Fruit fly (Drosophila melanogaster) whole organism, embryonic: ENCODE measurements around the gene mRpL27.

Experiments
- Adf1 ChIP-seq: fragments of 200-800 bp; sonication (Bioruptor generic); IDR thresholded peaks from 2 replicates; pipeline ENCODE4 v1.3.6; 2022; ENCODE audit warnings: missing biosample characterization, missing genetic modification characterization
- CG11398 ChIP-seq: fragments of 200-800 bp; sonication (Bioruptor generic); optimal IDR thresholded peaks from 2 replicates; lab custom pipeline; 2016; ENCODE audit warnings: missing biosample characterization, missing genetic modification characterization
- CG12236 ChIP-seq: fragments of 200-800 bp; sonication (Bioruptor generic); optimal IDR thresholded peaks from 2 replicates; lab custom pipeline; 2016; ENCODE audit warnings: missing biosample characterization, missing genetic modification characterization
- CG12299 ChIP-seq: fragments of 200-800 bp; sonication (Bioruptor generic); optimal IDR thresholded peaks from 2 replicates; lab custom pipeline; 2018; ENCODE audit warnings: missing biosample characterization, mild to moderate bottlenecking, missing genetic modification characterization
- CG14441 ChIP-seq: fragments of 200-800 bp; sonication (Bioruptor generic); IDR thresholded peaks from 2 replicates; pipeline ENCODE4 v1.3.6; 2022; ENCODE audit warnings: missing biosample characterization, missing genetic modification characterization
- CG17359 ChIP-seq: fragments of 200-800 bp; sonication (Bioruptor generic); optimal IDR thresholded peaks from 3 replicates; lab custom pipeline; 2018; ENCODE audit warnings: missing biosample characterization, mild to moderate bottlenecking, missing genetic modification characterization, moderate library complexity
- CG17829 ChIP-seq: fragments of 200-800 bp; optimal IDR thresholded peaks from 2 replicates; lab custom pipeline; 2019; ENCODE audit warnings: missing biosample characterization, mild to moderate bottlenecking, missing genetic modification characterization, moderate library complexity
- CG2129 ChIP-seq: fragments of 200-800 bp; sonication (Bioruptor generic); IDR thresholded peaks from 2 replicates; pipeline ENCODE4 v1.3.6; 2022; ENCODE audit warnings: missing biosample characterization, missing genetic modification characterization; ENCODE audit not compliant: partially characterized antibody
- CG31388 ChIP-seq: fragments of 200-800 bp; sonication (Bioruptor generic); optimal IDR thresholded peaks from 2 replicates; lab custom pipeline; 2016; ENCODE audit warnings: missing biosample characterization, missing genetic modification characterization
- CG33213 ChIP-seq: fragments of 200-800 bp; sonication (Bioruptor generic); optimal IDR thresholded peaks from 3 replicates; lab custom pipeline; 2016; ENCODE audit warnings: missing biosample characterization, missing genetic modification characterization
- CG34422 ChIP-seq: fragments of 200-800 bp; sonication (Bioruptor generic); IDR thresholded peaks from 3 replicates; pipeline ENCODE4 v1.3.6; 2022; ENCODE audit warnings: missing biosample characterization, missing genetic modification characterization
- CG43689 ChIP-seq: fragments of 200-800 bp; sonication (Bioruptor generic); IDR thresholded peaks from 2 replicates; pipeline ENCODE4 v1.3.6; 2022; ENCODE audit warnings: missing biosample characterization, missing genetic modification characterization
- CG8281 ChIP-seq: fragments of 200-800 bp; sonication (Bioruptor generic); optimal IDR thresholded peaks from 2 replicates; lab custom pipeline; 2018; ENCODE audit warnings: missing biosample characterization, mild to moderate bottlenecking, missing genetic modification characterization, moderate library complexity
- CG8290 ChIP-seq, 3 experiments: fragments of 200-800 bp; sonication (Bioruptor generic); optimal IDR thresholded peaks; 2 replicates each; lab custom pipeline; 2016 to 2019; ENCODE audit warnings: missing biosample characterization in 3 of 3, missing genetic modification characterization in 3 of 3, mild to moderate bottlenecking in 2 of 3, moderate library complexity in 1 of 3
- CG9215 ChIP-seq: fragments of 200-800 bp; sonication (Bioruptor generic); IDR thresholded peaks from 2 replicates; pipeline ENCODE4 v1.3.6; 2022; ENCODE audit warnings: missing biosample characterization, missing genetic modification characterization
- CkIIα-i1 ChIP-seq: fragments of 200-800 bp; sonication (Bioruptor generic); IDR thresholded peaks from 2 replicates; pipeline ENCODE4 v1.3.6; 2022; ENCODE audit warnings: missing biosample characterization, missing genetic modification characterization
- D19A ChIP-seq: fragments of 200-800 bp; optimal IDR thresholded peaks from 3 replicates; lab custom pipeline; 2019; ENCODE audit warnings: missing biosample characterization, mild to moderate bottlenecking, missing genetic modification characterization, moderate library complexity
- Dip3 ChIP-seq: fragments of 200-800 bp; sonication (Bioruptor generic); optimal IDR thresholded peaks from 3 replicates; lab custom pipeline; 2016; ENCODE audit warnings: missing biosample characterization, missing genetic modification characterization
- Fer3 ChIP-seq: fragments of 200-800 bp; sonication (Bioruptor generic); optimal IDR thresholded peaks from 2 replicates; lab custom pipeline; 2018; ENCODE audit warnings: missing biosample characterization, mild to moderate bottlenecking, missing genetic modification characterization, moderate library complexity
- HLH3B ChIP-seq: fragments of 200-800 bp; sonication (Bioruptor generic); IDR thresholded peaks from 2 replicates; pipeline ENCODE4 v1.3.6; 2022; ENCODE audit warnings: missing biosample characterization, missing genetic modification characterization
- Lpt ChIP-seq: fragments of >200 bp; optimal IDR thresholded peaks from 2 replicates; lab custom pipeline; 2018; ENCODE audit warnings: missing biosample characterization, missing genetic modification characterization
- PHDP ChIP-seq: fragments of 200-800 bp; sonication (Bioruptor generic); optimal IDR thresholded peaks from 3 replicates; lab custom pipeline; 2018; ENCODE audit warnings: missing biosample characterization, mild to moderate bottlenecking, missing genetic modification characterization, moderate library complexity
- Sox102F ChIP-seq: fragments of 200-800 bp; sonication (Bioruptor generic); optimal IDR thresholded peaks from 2 replicates; lab custom pipeline; 2018; ENCODE audit warnings: missing biosample characterization, mild to moderate bottlenecking, missing genetic modification characterization, moderate library complexity
- Taf1 ChIP-seq: fragments of 200-800 bp; sonication (Bioruptor generic); IDR thresholded peaks from 2 replicates; pipeline ENCODE4 v1.3.6; 2022; ENCODE audit warnings: missing biosample characterization, missing genetic modification characterization
- Xrp1 ChIP-seq: fragments of 200-800 bp; sonication (Bioruptor generic); IDR thresholded peaks from 2 replicates; pipeline ENCODE4 v1.3.6; 2022; ENCODE audit warnings: missing biosample characterization, missing genetic modification characterization
- amos ChIP-seq: fragments of 200-800 bp; sonication (Bioruptor generic); IDR thresholded peaks from 2 replicates; pipeline ENCODE4 v1.3.6; 2022; ENCODE audit warnings: missing biosample characterization, missing genetic modification characterization; ENCODE audit not compliant: partially characterized antibody
- ara ChIP-seq: fragments of 200-800 bp; sonication (Bioruptor generic); IDR thresholded peaks from 2 replicates; pipeline ENCODE4 v1.3.6; 2022; ENCODE audit warnings: missing biosample characterization, missing genetic modification characterization
- bbx ChIP-seq: fragments of 200-800 bp; sonication (Bioruptor generic); IDR thresholded peaks from 2 replicates; pipeline ENCODE4 v1.3.6; 2022; ENCODE audit warnings: missing biosample characterization, missing genetic modification characterization; ENCODE audit not compliant: partially characterized antibody
- crol ChIP-seq: fragments of 200-800 bp; sonication (Bioruptor generic); IDR thresholded peaks from 2 replicates; pipeline ENCODE4 v1.3.6; 2022; ENCODE audit warnings: missing biosample characterization, missing genetic modification characterization
- dan ChIP-seq: fragments of 200-800 bp; sonication (Bioruptor generic); IDR thresholded peaks from 2 replicates; pipeline ENCODE4 v1.3.6; 2022; ENCODE audit warnings: missing biosample characterization, missing genetic modification characterization
- disco-r ChIP-seq: fragments of 200-800 bp; sonication (Bioruptor generic); optimal IDR thresholded peaks from 2 replicates; lab custom pipeline; 2016; ENCODE audit warnings: missing biosample characterization, missing genetic modification characterization
- dysf ChIP-seq: fragments of 200-800 bp; sonication (Bioruptor generic); IDR thresholded peaks from 3 replicates; pipeline ENCODE4 v1.3.6; 2022; ENCODE audit warnings: missing biosample characterization, missing genetic modification characterization
- gsb ChIP-seq: fragments of 200-800 bp; sonication (Bioruptor generic); IDR thresholded peaks from 2 replicates; pipeline ENCODE4 v1.3.6; 2022; ENCODE audit warnings: missing biosample characterization, missing genetic modification characterization
- hth ChIP-seq: fragments of >200 bp; optimal IDR thresholded peaks from 2 replicates; lab custom pipeline; 2017; ENCODE audit warnings: inconsistent platforms
- kah ChIP-seq: fragments of 200-800 bp; sonication (Bioruptor generic); optimal IDR thresholded peaks from 2 replicates; lab custom pipeline; 2018; ENCODE audit warnings: missing biosample characterization, mild to moderate bottlenecking, missing genetic modification characterization
- klu ChIP-seq: fragments of 200-800 bp; sonication (Bioruptor generic); IDR thresholded peaks from 2 replicates; pipeline ENCODE4 v1.3.6; 2022; ENCODE audit warnings: missing biosample characterization, missing genetic modification characterization
- kni ChIP-seq: fragments of 200-800 bp; sonication (Bioruptor generic); optimal IDR thresholded peaks from 3 replicates; lab custom pipeline; 2017; ENCODE audit warnings: mild to moderate bottlenecking, missing biosample characterization, missing genetic modification reagents, missing genetic modification characterization
- mirr ChIP-seq: fragments of 200-800 bp; sonication (Bioruptor generic); optimal IDR thresholded peaks from 3 replicates; lab custom pipeline; 2018; ENCODE audit warnings: missing biosample characterization, mild to moderate bottlenecking, missing genetic modification characterization
- pan ChIP-seq, 4 experiments: fragments of >200 bp in 3 of 4; fragments of 200-800 bp in 1 of 4; sonication (Bioruptor generic) in 1 of 4; optimal IDR thresholded peaks in 3 of 4; IDR thresholded peaks in 1 of 4; 2 replicates each; pipeline versions ENCODE4 v1.3.6 to Lab custom; 2017 to 2022; ENCODE audit warnings: missing biosample characterization in 2 of 4, missing genetic modification characterization in 2 of 4, mixed read lengths in 1 of 4
- psq ChIP-seq: fragments of 200-800 bp; sonication (Bioruptor generic); optimal IDR thresholded peaks from 2 replicates; lab custom pipeline; 2017; ENCODE audit warnings: missing biosample characterization, missing genetic modification characterization
- ro ChIP-seq: fragments of 200-800 bp; sonication (Bioruptor generic); IDR thresholded peaks from 2 replicates; pipeline ENCODE4 v1.3.6; 2022; ENCODE audit warnings: missing biosample characterization, missing genetic modification characterization
- schlank ChIP-seq: fragments of 200-800 bp; sonication (Bioruptor generic); optimal IDR thresholded peaks from 2 replicates; lab custom pipeline; 2018; ENCODE audit warnings: missing biosample characterization, mild to moderate bottlenecking, missing genetic modification characterization
- sim ChIP-seq: fragments of 200-800 bp; sonication (Bioruptor generic); IDR thresholded peaks from 2 replicates; pipeline ENCODE4 v1.3.6; 2022; ENCODE audit warnings: missing biosample characterization, missing genetic modification characterization
- sima ChIP-seq: fragments of 200-800 bp; sonication (Bioruptor generic); optimal IDR thresholded peaks from 2 replicates; lab custom pipeline; 2016; ENCODE audit warnings: missing biosample characterization, missing genetic modification characterization
- sug ChIP-seq: fragments of 200-800 bp; optimal IDR thresholded peaks from 2 replicates; lab custom pipeline; 2019; ENCODE audit warnings: missing biosample characterization, mild to moderate bottlenecking, missing genetic modification characterization, moderate library complexity
- tin ChIP-seq: fragments of 200-800 bp; sonication (Bioruptor generic); optimal IDR thresholded peaks from 3 replicates; lab custom pipeline; 2016; ENCODE audit warnings: missing biosample characterization, missing genetic modification characterization
- vnd ChIP-seq: fragments of 200-800 bp; sonication (Bioruptor generic); IDR thresholded peaks from 3 replicates; pipeline ENCODE4 v1.3.6; 2022; ENCODE audit warnings: missing biosample characterization, missing genetic modification characterization; ENCODE audit not compliant: partially characterized antibody
- zf30C ChIP-seq: fragments of 200-800 bp; sonication (Bioruptor generic); optimal IDR thresholded peaks from 3 replicates; lab custom pipeline; 2018; ENCODE audit warnings: missing biosample characterization, mild to moderate bottlenecking, missing genetic modification characterization
- zfh2 ChIP-seq: fragments of 200-800 bp; sonication (Bioruptor generic); optimal IDR thresholded peaks from 2 replicates; lab custom pipeline; 2016; ENCODE audit warnings: missing biosample characterization, missing genetic modification characterization

The mRpL27 gene

dm6 chr2L:4440881-4441737 lies 18.3 kb downstream of the mRpL27 start, which contains the start of gene CG15431 (continued):
- TF ChIP-seq D19A (tag; lab: Kevin White, UChicago) (no peak), sim (GFP tag; lab: Robert Waterston, UW) (no peak), HLH3B (GFP tag; lab: Robert Waterston, UW) (peak; percentile 65; the same call in 1 of the 2 replicates), mirr (GFP tag; lab: Kevin White, UChicago) (no peak), ro (GFP tag; lab: Robert Waterston, UW) (no peak), sug (tag; lab: Kevin White, UChicago) (peak; percentile 37), disco-r (no peak), dysf (GFP tag; lab: Robert Waterston, UW) (peak; percentile 70), pan (optimal IDR thresholded peaks at IDR 0.05; lab: Kevin White, UChicago) (no peak), pan (GFP tag; optimal IDR thresholded peaks at IDR 0.05 in 1 of 2, IDR thresholded peaks at IDR 0.05 in 1 of 2) (peak in 1 of 2 experiments; percentile 78), CG43689 (GFP tag; lab: Robert Waterston, UW) (no peak), CG14441 (GFP tag; lab: Robert Waterston, UW) (peak; percentile 60), hth (lab: Kevin White, UChicago) (no peak), CG12299 (tag; lab: Kevin White, UChicago) (peak; percentile 56), PHDP (tag; lab: Kevin White, UChicago) (peak; percentile 64), Taf1 (GFP tag; lab: Robert Waterston, UW) (peak; percentile 46; the same call in 1 of the 2 replicates), Fer3 (peak; percentile 59), tin (peak; percentile 37), CkIIα-i1 (GFP tag; lab: Robert Waterston, UW) (peak; percentile 65; the same call in 1 of the 2 replicates), dan (GFP tag; lab: Robert Waterston, UW) (no peak), CG2129 (GFP tag; lab: Robert Waterston, UW) (no peak), zfh2 (GFP tag; lab: Kevin White, UChicago) (peak; percentile 35), CG12236 (GFP tag; lab: Kevin White, UChicago) (no peak), bbx (GFP tag; lab: Robert Waterston, UW) (no peak), kah (GFP tag; lab: Kevin White, UChicago) (no peak), Xrp1 (GFP tag; lab: Robert Waterston, UW) (peak; percentile 57), CG8290 (GFP tag; optimal IDR thresholded peaks at IDR 0.05; lab: Kevin White, UChicago) (no peak), CG8290 (tag; optimal IDR thresholded peaks at IDR 0.05; lab: Kevin White, UChicago) (no peak), gsb (GFP tag; lab: Robert Waterston, UW) (peak; percentile 29; the same call in 1 of the 2 replicates), Sox102F (GFP tag; lab: Kevin White, UChicago) (no peak), Adf1 (GFP tag; lab: Robert Waterston, UW) (peak; percentile 42; the same call in 1 of the 2 replicates), sima (no peak), ara (GFP tag; lab: Robert Waterston, UW) (no peak), vnd (GFP tag; lab: Robert Waterston, UW) (no peak), kni (GFP tag; lab: Kevin White, UChicago) (no peak), CG33213 (no peak), CG17829 (tag; lab: Kevin White, UChicago) (no peak), Lpt (GFP tag; lab: Kevin White, UChicago) (no peak), schlank (tag; lab: Kevin White, UChicago) (no peak), crol (GFP tag; lab: Robert Waterston, UW) (no peak), CG9215 (GFP tag; lab: Robert Waterston, UW) (peak; percentile 56), CG31388 (GFP tag; lab: Kevin White, UChicago) (no peak), CG34422 (GFP tag; lab: Robert Waterston, UW) (0 out of 3 replicates have a peak, but pooled peaks have one; percentile 47), amos (GFP tag; lab: Robert Waterston, UW) (peak; percentile 14; the same call in 1 of the 2 replicates), psq (GFP tag; lab: Kevin White, UChicago) (no peak), klu (GFP tag; lab: Robert Waterston, UW) (peak; percentile 57), zf30C (peak; percentile 67), CG11398 (no peak), CG17359 (tag; lab: Kevin White, UChicago) (peak; percentile 63), Dip3 (GFP tag; lab: Kevin White, UChicago) (no peak), CG8281 (no peak)
